Worm (Caenorhabditis elegans) whole organism, young adult: ENCODE measurements around the gene C49C3.4.

Source experiments
- B0035.1 ChIP-seq: sonication (generic microtip); optimal IDR thresholded peaks from 2 replicates; lab custom pipeline; 2016; ENCODE audit warnings: missing genetic modification characterization, mild to moderate bottlenecking, missing compliant biosample characterization, missing genotype, missing genetic modification reagents
- D2030.7 ChIP-seq: fragments of 200-800 bp; sonication (Bioruptor generic); IDR thresholded peaks from 2 replicates; pipeline ENCODE4 v1.3.6; 2022; ENCODE audit warnings: missing genetic modification reagents, missing genetic modification characterization, missing compliant biosample characterization
- F23B12.7 ChIP-seq: sonication (generic microtip); optimal IDR thresholded peaks from 2 replicates; lab custom pipeline; 2017; ENCODE audit warnings: missing genetic modification characterization, mild to moderate bottlenecking, missing compliant biosample characterization, antibody characterized with exemption, moderate library complexity; ENCODE audit not compliant: insufficient read depth
- F49E8.2 ChIP-seq: sonication (generic microtip); optimal IDR thresholded peaks from 3 replicates; lab custom pipeline; 2017; ENCODE audit warnings: missing genetic modification characterization, mild to moderate bottlenecking, missing compliant biosample characterization, antibody characterized with exemption, moderate library complexity; ENCODE audit not compliant: insufficient read depth
- T07F8.4 ChIP-seq: sonication (generic microtip); optimal IDR thresholded peaks from 2 replicates; lab custom pipeline; 2016; ENCODE audit warnings: mild to moderate bottlenecking, missing genetic modification characterization, moderate library complexity, missing compliant biosample characterization
- Y56A3A.18 ChIP-seq: fragments of 200-800 bp; sonication (Bioruptor generic); IDR thresholded peaks from 2 replicates; pipeline ENCODE4 v1.3.6; 2022; ENCODE audit warnings: missing genetic modification reagents, missing genetic modification characterization, missing compliant biosample characterization
- Y95B8A.8 ChIP-seq: fragments of 200-800 bp; sonication (Bioruptor generic); IDR thresholded peaks from 2 replicates; pipeline ENCODE4 v1.3.6; 2022; ENCODE audit warnings: missing genetic modification reagents, missing genetic modification characterization, missing compliant biosample characterization
- aptf-3 ChIP-seq: fragments of 200-800 bp; sonication (Bioruptor generic); IDR thresholded peaks from 2 replicates; pipeline ENCODE4 v1.3.6; 2022; ENCODE audit warnings: missing genetic modification characterization, missing compliant biosample characterization
- bed-2 ChIP-seq: fragments of 200-800 bp; sonication (Bioruptor generic); IDR thresholded peaks from 2 replicates; pipeline ENCODE4 v1.3.6; 2022; ENCODE audit warnings: missing genetic modification reagents, missing genetic modification characterization, missing compliant biosample characterization
- ccch-3 ChIP-seq: fragments of 200-800 bp; sonication (Bioruptor generic); optimal IDR thresholded peaks from 2 replicates; lab custom pipeline; 2018; ENCODE audit warnings: mild to moderate bottlenecking, missing genetic modification characterization, missing compliant biosample characterization
- ceh-58 ChIP-seq: fragments of 200-800 bp; sonication (Bioruptor generic); IDR thresholded peaks from 2 replicates; pipeline ENCODE4 v1.3.6; 2022; ENCODE audit warnings: missing genetic modification characterization, missing compliant biosample characterization
- dpl-1 ChIP-seq: fragments of 150-350 bp; optimal IDR thresholded peaks from 2 replicates; lab custom pipeline; 2014; ENCODE audit warnings: missing biosample characterization, missing genetic modification reagents, missing genetic modification characterization
- hmg-1.2 ChIP-seq: fragments of 200-800 bp; sonication (Bioruptor generic); IDR thresholded peaks from 2 replicates; pipeline ENCODE4 v1.3.6; 2022; ENCODE audit warnings: missing genetic modification reagents, missing genetic modification characterization, missing compliant biosample characterization
- lag-1 ChIP-seq: fragments of 200-800 bp; sonication (Bioruptor generic); IDR thresholded peaks from 2 replicates; pipeline ENCODE4 v1.3.6; 2022; ENCODE audit warnings: missing genetic modification reagents, missing genetic modification characterization, missing compliant biosample characterization
- lir-1 ChIP-seq: fragments of 200-800 bp; sonication (Bioruptor generic); conservative IDR thresholded peaks from 2 replicates; pipeline ENCODE4 v1.3.6; 2022; ENCODE audit warnings: missing genetic modification reagents, missing genetic modification characterization, missing compliant biosample characterization
- madf-10 ChIP-seq: sonication (generic microtip); optimal IDR thresholded peaks from 2 replicates; lab custom pipeline; 2016; ENCODE audit warnings: mild to moderate bottlenecking, missing genetic modification characterization, missing compliant biosample characterization
- mxl-1 ChIP-seq: sonication (generic microtip); optimal IDR thresholded peaks from 2 replicates; lab custom pipeline; 2016; ENCODE audit warnings: missing genetic modification characterization, missing compliant biosample characterization
- nhr-80 ChIP-seq: sonication (generic microtip); optimal IDR thresholded peaks from 2 replicates; lab custom pipeline; 2016; ENCODE audit warnings: missing genetic modification characterization, missing compliant biosample characterization
- rec-8 ChIP-seq, 2 experiments: sonication (generic microtip); optimal IDR thresholded peaks; 2 replicates each; lab custom pipeline; 2016; ENCODE audit warnings: mild to moderate bottlenecking in 2 of 2, missing genetic modification characterization in 2 of 2, missing genetic modification reagents in 2 of 2, missing genotype in 2 of 2, missing biosample characterization in 1 of 2, missing compliant biosample characterization in 1 of 2, moderate library complexity in 1 of 2
- repo-1 ChIP-seq: sonication (generic microtip); optimal IDR thresholded peaks from 2 replicates; lab custom pipeline; 2017; ENCODE audit warnings: mild to moderate bottlenecking, missing genetic modification characterization, missing compliant biosample characterization
- rpc-1 ChIP-seq, 2 experiments: fragments of 150-350 bp in 1 of 2; sonication (generic microtip) in 1 of 2; optimal IDR thresholded peaks; 2 replicates each; lab custom pipeline; 2014 to 2018; ENCODE audit warnings: missing biosample characterization in 1 of 2, missing genetic modification characterization in 1 of 2, missing genetic modification reagents in 1 of 2, missing genotype in 1 of 2
- sptf-2 ChIP-seq: fragments of 200-800 bp; sonication (Bioruptor generic); optimal IDR thresholded peaks from 2 replicates; lab custom pipeline; 2018; ENCODE audit warnings: mild to moderate bottlenecking, missing genetic modification characterization, missing compliant biosample characterization
- unc-130 ChIP-seq: sonication (generic microtip); optimal IDR thresholded peaks from 2 replicates; lab custom pipeline; 2016; ENCODE audit warnings: missing genetic modification reagents, missing genetic modification characterization, missing compliant biosample characterization
- xnd-1 ChIP-seq: sonication (generic microtip); optimal IDR thresholded peaks from 2 replicates; lab custom pipeline; 2016; ENCODE audit warnings: missing genotype, missing genetic modification reagents, missing genetic modification characterization, missing compliant biosample characterization
- zfh-2 ChIP-seq: fragments of 200-800 bp; sonication (Bioruptor generic); conservative IDR thresholded peaks from 2 replicates; pipeline ENCODE4 v1.3.6; 2022; ENCODE audit warnings: missing genetic modification reagents, missing genetic modification characterization, missing compliant biosample characterization
- zim-3 ChIP-seq: sonication (generic microtip); optimal IDR thresholded peaks from 2 replicates; lab custom pipeline; 2017; ENCODE audit warnings: mild to moderate bottlenecking, missing genetic modification characterization, moderate library complexity, missing compliant biosample characterization
- ztf-18 ChIP-seq: sonication (generic microtip); optimal IDR thresholded peaks from 2 replicates; lab custom pipeline; 2016; ENCODE audit warnings: missing genotype, mild to moderate bottlenecking, missing genetic modification characterization, missing compliant biosample characterization
- ztf-26 ChIP-seq: sonication (generic microtip); optimal IDR thresholded peaks from 2 replicates; lab custom pipeline; 2017; ENCODE audit warnings: missing genetic modification characterization, missing compliant biosample characterization

Gene C49C3.4

ce11 chrIV:17371469-17371868 is 50.9 kb downstream of the C49C3.4 start, which contains the start of gene C30H6.5:
Gene C30H6.5, plus strand, starts transcription at chrIV:17371769.
- no peak for TF ChIP-seq mxl-1
- TF ChIP-seq madf-10 (tag; lab: Kevin White, UChicago), result no peak
- TF ChIP-seq Y95B8A.8 (GFP tag; lab: Robert Waterston, UW), result no peak
- TF ChIP-seq zim-3 (tag; lab: Kevin White, UChicago), result no peak
- no peak for TF ChIP-seq bed-2 (GFP tag; lab: Robert Waterston, UW)
- no peak for TF ChIP-seq rec-8 (tag; optimal IDR thresholded peaks at IDR 0.05; lab: Kevin White, UChicago)
- TF ChIP-seq rpc-1 (optimal IDR thresholded peaks at IDR 0.05; lab: Kevin White, UChicago), result no peak
- TF ChIP-seq rpc-1 (tag; optimal IDR thresholded peaks at IDR 0.05; lab: Kevin White, UChicago), result no peak
- TF ChIP-seq ztf-26 (tag; lab: Kevin White, UChicago), result no peak
- TF ChIP-seq ccch-3, result no peak
- TF ChIP-seq lir-1, result no peak
- no peak for TF ChIP-seq hmg-1.2 (GFP tag; lab: Robert Waterston, UW)
- no peak for TF ChIP-seq Y56A3A.18 (GFP tag; lab: Robert Waterston, UW)
- TF ChIP-seq ceh-58 (GFP tag; lab: Robert Waterston, UW), result no peak
- TF ChIP-seq F49E8.2 (tag; lab: Kevin White, UChicago), result no peak
- TF ChIP-seq unc-130 (GFP tag; lab: Kevin White, UChicago), result no peak
- TF ChIP-seq ztf-18, result no peak
- TF ChIP-seq lag-1 (GFP tag; lab: Robert Waterston, UW), result no peak

ce11 chrIV:17376127-17376526 is 55.5 kb downstream of the C49C3.4 start, which contains the start of gene haf-1:
Gene haf-1, plus strand, starts transcription at chrIV:17376427.
- no peak for TF ChIP-seq B0035.1
- no peak for TF ChIP-seq repo-1 (tag; lab: Kevin White, UChicago)
- no peak for TF ChIP-seq zfh-2 (GFP tag; lab: Robert Waterston, UW)
- no peak for TF ChIP-seq dpl-1 (GFP tag; lab: Kevin White, UChicago)
- no peak for TF ChIP-seq mxl-1
- no peak for TF ChIP-seq T07F8.4 (tag; lab: Kevin White, UChicago)
- TF ChIP-seq D2030.7 (GFP tag; lab: Robert Waterston, UW), result no peak
- no peak for TF ChIP-seq F23B12.7 (tag; lab: Kevin White, UChicago)
- TF ChIP-seq aptf-3, result no peak
- TF ChIP-seq nhr-80 (tag; lab: Kevin White, UChicago), result no peak
- no peak for TF ChIP-seq xnd-1
- TF ChIP-seq sptf-2 (GFP tag; lab: Kevin White, UChicago), result no peak
- TF ChIP-seq, all 124 proteins: peak for 0
